Fruit fly (Drosophila melanogaster) whole organism, adult: ENCODE data around the gene ck.

Experiments
- Hr96 ChIP-seq: fragments of 200-800 bp; sonication (Bioruptor generic); optimal IDR thresholded peaks from 2 replicates; lab custom pipeline; 2016; ENCODE audit warnings: missing biosample characterization, missing genetic modification characterization
- bab1 ChIP-seq: fragments of 200-800 bp; sonication (Bioruptor generic); optimal IDR thresholded peaks from 3 replicates; lab custom pipeline; 2019; ENCODE audit warnings: missing biosample characterization, mild to moderate bottlenecking, missing genetic modification characterization, moderate library complexity

dm6 chr2L:14995594-14996463 lies 61.8 kb downstream of the ck start:
- TF ChIP-seq Hr96 (GFP tag; lab: Kevin White, UChicago), result no peak
- TF ChIP-seq bab1, result peak; percentile 50
